Worm (Caenorhabditis elegans) whole organism, midembryonic: ENCODE data around the gene ZK652.8.

Experiments used
- T22C8.4 ChIP-seq: fragments of 200-800 bp; sonication (Bioruptor generic); IDR thresholded peaks from 2 replicates; pipeline ENCODE4 v1.3.6; 2022; ENCODE audit warnings: missing genetic modification characterization, missing compliant biosample characterization
- cog-1 ChIP-seq: sonication (generic microtip); optimal IDR thresholded peaks from 2 replicates; lab custom pipeline; 2016; ENCODE audit warnings: missing genetic modification characterization, missing compliant biosample characterization
- flt-1 ChIP-seq: fragments of 200-800 bp; sonication (Bioruptor generic); IDR thresholded peaks from 2 replicates; pipeline ENCODE4 v1.3.6; 2022; ENCODE audit warnings: missing genetic modification characterization, missing compliant biosample characterization
- klf-2 ChIP-seq: fragments of 200-800 bp; sonication (Bioruptor generic); conservative IDR thresholded peaks from 2 replicates; pipeline ENCODE4 v1.3.6; 2022; ENCODE audit warnings: missing genetic modification reagents, missing genetic modification characterization, missing compliant biosample characterization
- tab-1 ChIP-seq: fragments of 200-800 bp; sonication (Bioruptor generic); IDR thresholded peaks from 2 replicates; pipeline ENCODE4 v1.3.6; 2022; ENCODE audit warnings: missing genetic modification characterization, missing compliant biosample characterization
- ztf-23 ChIP-seq: fragments of 200-800 bp; sonication (Bioruptor generic); IDR thresholded peaks from 2 replicates; pipeline ENCODE4 v1.3.6; 2022; ENCODE audit warnings: missing genetic modification reagents, missing genetic modification characterization, missing compliant biosample characterization
- ztf-29 ChIP-seq: fragments of 200-800 bp; sonication (Bioruptor generic); IDR thresholded peaks from 2 replicates; pipeline ENCODE4 v1.3.6; 2022; ENCODE audit warnings: missing genetic modification reagents, missing genetic modification characterization, missing compliant biosample characterization

DNA sequence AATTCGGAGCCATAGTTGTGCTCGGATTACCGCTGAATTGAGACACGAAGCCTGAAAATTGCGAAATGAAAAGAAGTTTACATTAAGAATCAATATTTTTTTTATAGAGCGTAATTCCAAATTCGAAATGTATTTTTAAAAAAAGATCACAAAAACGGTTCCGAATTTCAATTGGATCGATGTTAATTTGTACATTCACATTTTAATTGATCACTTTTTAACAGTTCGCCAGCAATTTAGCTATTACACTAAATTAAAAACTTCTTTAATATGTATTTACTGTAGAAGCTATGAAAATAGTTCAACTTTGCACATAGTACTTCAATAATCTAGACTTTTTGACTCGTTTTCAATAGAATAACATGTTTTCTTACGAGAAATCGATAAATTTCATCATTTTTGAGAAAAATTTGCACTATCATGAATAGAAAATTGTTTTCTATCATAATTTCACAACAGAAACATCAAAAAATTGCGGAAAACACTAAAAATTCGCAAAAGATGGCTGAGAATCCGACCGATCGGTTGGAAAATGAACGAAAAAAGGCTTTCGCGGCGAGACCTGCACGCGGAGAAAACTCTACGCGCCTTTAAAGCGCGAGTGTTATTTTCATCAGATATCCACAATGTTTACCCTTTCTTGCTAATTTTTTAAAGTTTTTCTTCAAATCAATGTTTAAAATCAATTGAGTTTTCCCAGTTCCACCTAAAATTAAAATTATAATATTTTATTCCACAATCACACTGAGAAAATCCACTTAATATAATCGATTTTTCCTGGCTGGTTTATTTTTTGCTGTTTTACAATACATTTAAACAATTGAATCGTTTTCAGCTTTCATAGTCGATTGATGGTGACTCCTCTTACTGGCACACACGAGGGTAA is 14.6 kb downstream of the ZK652.8 start, which contains the start of the genes egl-45 and kcmf-1:
- TF ChIP-seq flt-1 (GFP tag; lab: Robert Waterston, UW) (no peak), ztf-23 (GFP tag; lab: Robert Waterston, UW) (no peak), cog-1 (no peak), ztf-29 (GFP tag; lab: Robert Waterston, UW) (no peak), T22C8.4 (GFP tag; lab: Robert Waterston, UW) (no peak), tab-1 (GFP tag; lab: Robert Waterston, UW) (no peak), klf-2 (GFP tag; lab: Robert Waterston, UW) (no peak)
